Worm (Caenorhabditis elegans): ENCODE measurements around the gene chhy-1.

DNA sequence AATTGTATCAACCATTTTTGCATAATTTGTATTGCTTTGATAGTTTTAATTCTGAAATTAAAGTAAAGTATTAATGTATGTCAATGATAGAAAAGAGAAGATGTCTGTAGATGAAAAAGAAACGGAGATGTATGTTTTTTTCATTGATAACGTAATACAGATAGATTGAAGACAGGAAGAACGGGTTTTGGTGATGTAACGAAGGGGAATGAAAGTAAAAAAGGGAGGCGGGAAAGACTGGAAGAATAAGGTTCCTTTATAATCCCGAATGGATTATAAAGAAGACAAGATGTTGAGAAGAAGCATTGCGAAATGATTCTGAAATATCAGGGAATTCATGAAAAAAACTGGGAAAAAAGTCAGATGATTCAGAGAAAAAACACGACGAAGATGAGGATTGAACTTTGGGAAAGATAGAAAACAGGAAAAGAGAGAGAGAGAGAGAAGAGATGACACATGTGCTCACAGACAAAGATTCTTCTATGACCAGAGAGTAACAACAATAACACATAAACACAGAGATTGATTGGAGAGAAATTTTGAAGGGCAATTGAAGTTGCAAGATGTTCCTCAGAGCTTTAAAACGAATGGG lies 32.3 kb downstream of the chhy-1 start, which contains the start of gene F54C9.11:
- TF ChIP-seq nhr-237 (tag; optimal IDR thresholded peaks at IDR 0.05) (no peak), lir-3 (tag; optimal IDR thresholded peaks at IDR 0.05; ENCODE audit: poor library complexity) (no peak), nhr-11 (tag; optimal IDR thresholded peaks at IDR 0.05) (no peak), nhr-85 (tag) (no peak), dpl-1 (GFP tag; optimal IDR thresholded peaks at IDR 0.05) (no peak), fos-1 (tag; optimal IDR thresholded peaks at IDR 0.05) (no peak), lin-39 (tag; optimal IDR thresholded peaks at IDR 0.05) (no peak), zip-4 (GFP tag; optimal IDR thresholded peaks at IDR 0.05) (no peak), egl-27 (tag; optimal IDR thresholded peaks at IDR 0.05) (no peak), nhr-77 (tag; optimal IDR thresholded peaks at IDR 0.05) (no peak), ceh-88 (GFP tag; IDR thresholded peaks at IDR 0.05) (no peak), nhr-84 (tag; optimal IDR thresholded peaks at IDR 0.05) (no peak), ama-1 (optimal IDR thresholded peaks at IDR 0.05) (no peak)

All from whole organism, L1 larva.